Fruit fly (Drosophila melanogaster) Kc167 (cell line): Measurements from ENCODE around the gene CG5895.

Experiments used
- Myc ChIP-seq: fragments of >200 bp; optimal IDR thresholded peaks from 2 replicates; lab custom pipeline; 2017; ENCODE audit warnings: missing external identifiers
- Sin3A ChIP-seq: fragments of >200 bp; optimal IDR thresholded peaks from 2 replicates; lab custom pipeline; 2018; ENCODE audit warnings: missing external identifiers
- h ChIP-seq: fragments of >200 bp; optimal IDR thresholded peaks from 3 replicates; lab custom pipeline; 2018; ENCODE audit warnings: missing external identifiers
- insv ChIP-seq: fragments of >200 bp; optimal IDR thresholded peaks from 3 replicates; lab custom pipeline; 2018; ENCODE audit warnings: missing external identifiers
- psq ChIP-seq: fragments of >200 bp; optimal IDR thresholded peaks from 2 replicates; lab custom pipeline; 2017; ENCODE audit warnings: missing external identifiers
- ttk ChIP-seq: sonication (Bioruptor generic); optimal IDR thresholded peaks from 2 replicates; lab custom pipeline; 2017; ENCODE audit warnings: missing external identifiers

CG5895 gene

dm6 chr3L:16019144-16020006 is 15.9 kb upstream of the CG5895 start:
- no peak for TF ChIP-seq Sin3A
- no peak for TF ChIP-seq Myc (lab: Kevin White, UChicago)
- TF ChIP-seq psq (lab: Kevin White, UChicago): no peak
- TF ChIP-seq ttk (lab: Kevin White, UChicago): no peak
- TF ChIP-seq h (lab: Kevin White, UChicago): no peak
- TF ChIP-seq insv (lab: Kevin White, UChicago): no peak

- TF ChIP-seq Sin3A: no peak
- no peak for TF ChIP-seq ttk (lab: Kevin White, UChicago)
- TF ChIP-seq insv (lab: Kevin White, UChicago): no peak
- no peak for TF ChIP-seq psq (lab: Kevin White, UChicago)
- no peak for TF ChIP-seq Myc (lab: Kevin White, UChicago)
- TF ChIP-seq h (lab: Kevin White, UChicago): no peak
Measured at dm6 chr3L:16021064-16021683, 14.1 kb upstream of the CG5895 start.

dm6 chr3L:16023020-16023648 is 12.2 kb upstream of the CG5895 start, which contains the start of gene Notum:
Gene Notum (plus strand): TSS chr3L:16023480.
- TF ChIP-seq Myc (lab: Kevin White, UChicago) (no peak), psq (lab: Kevin White, UChicago) (no peak), h (lab: Kevin White, UChicago) (no peak), ttk (lab: Kevin White, UChicago) (no peak), insv (lab: Kevin White, UChicago) (no peak), Sin3A (no peak)

dm6 chr3L:16024276-16025019 is 10.8 kb upstream of the CG5895 start:
- TF ChIP-seq insv (lab: Kevin White, UChicago) (no peak), h (lab: Kevin White, UChicago) (no peak), Myc (lab: Kevin White, UChicago) (no peak), psq (lab: Kevin White, UChicago) (no peak), ttk (lab: Kevin White, UChicago) (no peak), Sin3A (no peak)

dm6 chr3L:16025020-16025680 is 10.1 kb upstream of the CG5895 start:
- no peak for TF ChIP-seq psq (lab: Kevin White, UChicago)
- TF ChIP-seq h (lab: Kevin White, UChicago): no peak
- no peak for TF ChIP-seq Myc (lab: Kevin White, UChicago)
- no peak for TF ChIP-seq Sin3A
- no peak for TF ChIP-seq insv (lab: Kevin White, UChicago)
- no peak for TF ChIP-seq ttk (lab: Kevin White, UChicago)

DNA sequence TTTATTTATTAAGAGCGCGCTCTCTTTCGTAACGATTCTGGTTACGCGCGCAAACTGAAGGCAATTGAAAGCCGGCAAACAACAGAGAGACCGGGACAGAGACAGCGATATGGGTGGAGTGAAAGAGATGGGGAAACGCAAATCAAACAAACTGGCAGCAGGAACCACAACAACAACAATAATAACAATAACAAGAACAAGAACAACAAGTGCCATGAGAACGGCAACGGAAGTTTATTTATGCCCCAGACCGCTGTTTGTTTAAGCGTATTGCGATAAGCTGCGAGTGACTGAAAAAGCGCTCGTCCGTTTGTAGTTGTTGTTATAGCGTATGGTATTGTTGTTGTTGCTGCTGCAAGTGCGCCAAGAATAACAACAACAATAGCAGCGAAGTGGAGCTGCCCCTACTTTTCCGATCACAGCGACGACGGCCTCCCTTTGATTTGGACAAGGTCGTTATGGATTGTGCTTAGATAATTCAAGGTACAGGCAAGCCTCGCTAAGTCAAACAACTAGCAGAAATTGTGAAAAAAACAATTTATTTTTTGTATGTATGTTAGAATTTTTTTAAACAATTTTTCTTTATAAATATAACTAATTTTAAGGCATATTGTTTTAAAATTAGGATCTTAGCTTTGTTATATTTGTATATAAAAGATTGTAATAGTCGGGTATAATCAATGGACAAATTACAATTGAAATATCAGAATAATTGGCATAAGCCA is 9.1 kb upstream of the CG5895 start:
- TF ChIP-seq psq (lab: Kevin White, UChicago) (no peak), insv (lab: Kevin White, UChicago) (no peak), h (lab: Kevin White, UChicago) (no peak), ttk (lab: Kevin White, UChicago) (no peak), Myc (lab: Kevin White, UChicago) (no peak), Sin3A (no peak)

DNA sequence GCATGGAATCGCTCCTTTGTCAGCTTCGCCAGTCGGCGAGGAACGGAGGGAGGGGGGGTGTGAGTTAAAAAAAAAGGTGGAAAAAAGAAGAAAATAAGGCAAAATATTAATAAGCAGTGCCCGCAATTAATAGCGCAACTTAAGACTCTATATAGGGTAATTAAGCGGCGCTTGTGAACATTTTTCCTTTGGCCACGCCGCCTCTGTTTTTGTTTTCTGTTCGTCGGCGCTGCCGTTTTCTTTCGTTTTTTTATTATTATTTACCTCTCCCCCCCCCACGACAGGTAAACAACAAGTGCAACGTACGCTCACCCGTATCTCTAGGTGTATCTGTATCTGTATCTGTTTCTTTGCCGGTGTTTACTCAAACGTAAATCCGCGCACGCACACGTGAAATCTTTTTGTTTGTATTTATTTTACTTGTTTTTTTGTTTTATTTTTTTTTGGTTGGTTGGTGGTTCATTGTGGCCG is 8.1 kb upstream of the CG5895 start:
- TF ChIP-seq h (lab: Kevin White, UChicago) (no peak), Sin3A (no peak), Myc (lab: Kevin White, UChicago) (no peak), psq (lab: Kevin White, UChicago) (no peak), insv (lab: Kevin White, UChicago) (no peak), ttk (lab: Kevin White, UChicago) (no peak)

DNA sequence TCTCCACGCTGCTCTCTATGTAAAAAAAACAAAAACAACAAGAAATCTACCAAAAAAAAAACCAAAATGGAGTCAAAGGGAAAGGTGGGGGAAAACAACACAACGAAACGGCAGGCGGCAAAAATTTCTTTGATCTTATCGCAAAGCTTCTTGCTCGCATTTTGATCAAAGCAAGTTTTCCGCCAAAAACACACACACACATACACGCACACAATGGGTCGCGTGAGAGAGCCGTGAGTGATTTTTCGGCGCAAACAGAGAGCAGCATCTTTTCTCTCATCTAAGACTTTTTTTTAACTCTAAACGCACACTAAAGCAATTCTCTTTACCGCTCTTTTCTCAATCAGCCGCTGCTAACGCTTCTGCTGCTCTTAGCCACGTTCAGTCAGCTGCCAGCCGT is 6.4 kb upstream of the CG5895 start:
- TF ChIP-seq psq (lab: Kevin White, UChicago) (no peak), insv (lab: Kevin White, UChicago) (no peak), Sin3A (no peak), Myc (lab: Kevin White, UChicago) (no peak), ttk (lab: Kevin White, UChicago) (no peak), h (lab: Kevin White, UChicago) (no peak)

dm6 chr3L:16033090-16033828 is 2.0 kb upstream of the CG5895 start, which contains the start of the genes CG42717 and CG42716:
Gene CG42717 (minus strand): TSS chr3L:16033190.
Gene CG42716 (plus strand): TSS chr3L:16033778.
- TF ChIP-seq Myc (lab: Kevin White, UChicago) (no peak), ttk (lab: Kevin White, UChicago) (no peak), h (lab: Kevin White, UChicago) (no peak)
